Worm (Caenorhabditis elegans) whole organism, L4/young adult: ENCODE results near the gene C18D1.2.

ENCODE experiments used
- W03F9.2 ChIP-seq: fragments of 150-350 bp; optimal IDR thresholded peaks from 2 replicates; lab custom pipeline; 2014; ENCODE audit warnings: missing biosample characterization, missing genetic modification characterization
- dao-5 ChIP-seq: sonication (generic microtip); optimal IDR thresholded peaks from 2 replicates; lab custom pipeline; 2016; ENCODE audit warnings: missing genotype, missing genetic modification characterization, moderate library complexity, missing compliant biosample characterization
- him-1 ChIP-seq: sonication (generic microtip); optimal IDR thresholded peaks from 2 replicates; lab custom pipeline; 2016; ENCODE audit warnings: missing genotype, missing genetic modification reagents, missing genetic modification characterization, missing compliant biosample characterization

ce11 chrII:10019669-10020068, 37.1 kb upstream of the C18D1.2 start:
- TF ChIP-seq dao-5 (tag; lab: Kevin White, UChicago), result no peak
- TF ChIP-seq him-1 (tag; lab: Kevin White, UChicago), result no peak
- TF ChIP-seq W03F9.2 (tag; lab: Kevin White, UChicago), result no peak
